Fruit fly (Drosophila melanogaster) whole organism, embryonic: Measurements from ENCODE around the gene CG9316.

Experiments
- CG10431 ChIP-seq: fragments of 200-800 bp; sonication (Bioruptor generic); optimal IDR thresholded peaks from 3 replicates; lab custom pipeline; 2018; ENCODE audit warnings: missing biosample characterization, mild to moderate bottlenecking, missing genetic modification characterization
- CG11723 ChIP-seq: fragments of 200-800 bp; sonication (Bioruptor generic); optimal IDR thresholded peaks from 2 replicates; lab custom pipeline; 2017; ENCODE audit warnings: missing biosample characterization, mild to moderate bottlenecking, missing genetic modification characterization
- CG12104 ChIP-seq: fragments of 200-800 bp; sonication (Bioruptor generic); optimal IDR thresholded peaks from 3 replicates; lab custom pipeline; 2016; ENCODE audit warnings: missing biosample characterization, missing genetic modification characterization
- CG13624 ChIP-seq: fragments of 200-800 bp; sonication (Bioruptor generic); optimal IDR thresholded peaks from 2 replicates; lab custom pipeline; 2016; ENCODE audit warnings: missing biosample characterization, missing genetic modification characterization
- CG14014 ChIP-seq: fragments of 200-800 bp; sonication (Bioruptor generic); IDR thresholded peaks from 2 replicates; pipeline ENCODE4 v1.3.6; 2022; ENCODE audit warnings: missing biosample characterization, missing genetic modification characterization
- CG14441 ChIP-seq: fragments of 200-800 bp; sonication (Bioruptor generic); IDR thresholded peaks from 2 replicates; pipeline ENCODE4 v1.3.6; 2022; ENCODE audit warnings: missing biosample characterization, missing genetic modification characterization
- CG14860 ChIP-seq: fragments of 200-800 bp; sonication (Bioruptor generic); IDR thresholded peaks from 3 replicates; pipeline ENCODE4 v1.3.6; 2022; ENCODE audit warnings: missing biosample characterization, missing genetic modification characterization; ENCODE audit not compliant: partially characterized antibody
- CG18476 ChIP-seq: fragments of 200-800 bp; sonication (Bioruptor generic); optimal IDR thresholded peaks from 2 replicates; lab custom pipeline; 2016; ENCODE audit warnings: missing biosample characterization, mild to moderate bottlenecking, missing genetic modification characterization
- CG2129 ChIP-seq: fragments of 200-800 bp; sonication (Bioruptor generic); IDR thresholded peaks from 2 replicates; pipeline ENCODE4 v1.3.6; 2022; ENCODE audit warnings: missing biosample characterization, missing genetic modification characterization; ENCODE audit not compliant: partially characterized antibody
- CG2199 ChIP-seq: fragments of 200-800 bp; sonication (Bioruptor generic); IDR thresholded peaks from 3 replicates; pipeline ENCODE4 v1.3.6; 2022; ENCODE audit warnings: missing biosample characterization, missing genetic modification characterization
- CG2875 ChIP-seq: fragments of 200-800 bp; sonication (Bioruptor generic); optimal IDR thresholded peaks from 2 replicates; lab custom pipeline; 2017; ENCODE audit warnings: missing biosample characterization, mild to moderate bottlenecking, missing genetic modification characterization, missing genetic modification reagents
- CG3065 ChIP-seq: fragments of 200-800 bp; sonication (Bioruptor generic); optimal IDR thresholded peaks from 2 replicates; lab custom pipeline; 2016; ENCODE audit warnings: missing biosample characterization, missing genetic modification characterization
- CG33557 ChIP-seq: fragments of 200-800 bp; sonication (Bioruptor generic); optimal IDR thresholded peaks from 2 replicates; lab custom pipeline; 2019; ENCODE audit warnings: missing biosample characterization, mild to moderate bottlenecking, missing genetic modification characterization, moderate library complexity
- CG3995 ChIP-seq: fragments of 200-800 bp; sonication (Bioruptor generic); optimal IDR thresholded peaks from 3 replicates; lab custom pipeline; 2016; ENCODE audit warnings: missing biosample characterization, missing genetic modification characterization
- CG43689 ChIP-seq: fragments of 200-800 bp; sonication (Bioruptor generic); IDR thresholded peaks from 2 replicates; pipeline ENCODE4 v1.3.6; 2022; ENCODE audit warnings: missing biosample characterization, missing genetic modification characterization
- CG4707 ChIP-seq: fragments of 200-800 bp; sonication (Bioruptor generic); optimal IDR thresholded peaks from 2 replicates; lab custom pipeline; 2018; ENCODE audit warnings: missing biosample characterization, mild to moderate bottlenecking, missing genetic modification characterization, moderate library complexity
- CG5180 ChIP-seq: fragments of 200-800 bp; sonication (Bioruptor generic); optimal IDR thresholded peaks from 3 replicates; lab custom pipeline; 2017; ENCODE audit warnings: missing biosample characterization, missing genetic modification characterization, mild to moderate bottlenecking, moderate library complexity, missing genetic modification reagents
- CG7372 ChIP-seq: fragments of 200-800 bp; sonication (Bioruptor generic); IDR thresholded peaks from 2 replicates; pipeline ENCODE4 v1.3.6; 2022; ENCODE audit warnings: missing biosample characterization, missing genetic modification characterization
- CG9817 ChIP-seq: fragments of 200-800 bp; sonication (Bioruptor generic); optimal IDR thresholded peaks from 2 replicates; lab custom pipeline; 2018; ENCODE audit warnings: missing biosample characterization, mild to moderate bottlenecking, missing genetic modification characterization, moderate library complexity
- Deaf1 ChIP-seq: fragments of 200-800 bp; optimal IDR thresholded peaks from 3 replicates; lab custom pipeline; 2019; ENCODE audit warnings: missing biosample characterization, mild to moderate bottlenecking, missing genetic modification characterization, moderate library complexity
- Dfd ChIP-seq, 2 experiments: fragments of >200 bp; optimal IDR thresholded peaks; 2 replicates each; lab custom pipeline; 2017; ENCODE audit warnings: missing biosample characterization in 2 of 2, missing genetic modification characterization in 2 of 2
- Mad ChIP-seq: fragments of 200-800 bp; sonication (Bioruptor generic); optimal IDR thresholded peaks from 2 replicates; lab custom pipeline; 2016; ENCODE audit warnings: missing biosample characterization, missing genetic modification characterization
- Med ChIP-seq: fragments of 200-800 bp; sonication (Bioruptor generic); peaks from one replicate; lab custom pipeline; 2016; ENCODE audit warnings: missing biosample characterization, missing genetic modification characterization, mild to moderate bottlenecking, inconsistent platforms, moderate library complexity
- Meics ChIP-seq: fragments of 200-800 bp; sonication (Bioruptor generic); optimal IDR thresholded peaks from 2 replicates; lab custom pipeline; 2017; ENCODE audit warnings: missing biosample characterization, mild to moderate bottlenecking, missing genetic modification characterization
- Poxn ChIP-seq: fragments of 200-800 bp; sonication (Bioruptor generic); IDR thresholded peaks from 2 replicates; pipeline ENCODE4 v1.3.6; 2022; ENCODE audit warnings: missing biosample characterization, missing genetic modification characterization
- Ravus ChIP-seq: fragments of 200-800 bp; sonication (Bioruptor generic); IDR thresholded peaks from 2 replicates; pipeline ENCODE4 v1.3.6; 2022; ENCODE audit warnings: missing biosample characterization, missing genetic modification characterization
- Rfx ChIP-seq: fragments of 200-800 bp; sonication (Bioruptor generic); IDR thresholded peaks from 2 replicates; pipeline ENCODE4 v1.3.6; 2022; ENCODE audit warnings: missing biosample characterization, missing genetic modification characterization
- Scr ChIP-seq: fragments of 200-800 bp; sonication (Bioruptor generic); IDR thresholded peaks from 2 replicates; pipeline ENCODE4 v1.3.6; 2022; ENCODE audit warnings: missing biosample characterization, missing genetic modification characterization; ENCODE audit not compliant: partially characterized antibody
- Taf1 ChIP-seq: fragments of 200-800 bp; sonication (Bioruptor generic); IDR thresholded peaks from 2 replicates; pipeline ENCODE4 v1.3.6; 2022; ENCODE audit warnings: missing biosample characterization, missing genetic modification characterization
- Usf ChIP-seq: fragments of 200-800 bp; sonication (Bioruptor generic); optimal IDR thresholded peaks from 2 replicates; lab custom pipeline; 2017; ENCODE audit warnings: missing genotype, missing biosample characterization, missing genetic modification characterization
- ase ChIP-seq: fragments of 200-800 bp; sonication (Bioruptor generic); IDR thresholded peaks from 3 replicates; pipeline ENCODE4 v1.3.6; 2022; ENCODE audit warnings: missing biosample characterization, missing genetic modification characterization
- ash1 ChIP-seq: fragments of 200-800 bp; sonication (Bioruptor generic); optimal IDR thresholded peaks from 2 replicates; lab custom pipeline; 2018; ENCODE audit warnings: missing biosample characterization, mild to moderate bottlenecking, missing genetic modification characterization
- cas ChIP-seq: fragments of 200-800 bp; sonication (Bioruptor generic); IDR thresholded peaks from 2 replicates; pipeline ENCODE4 v1.3.6; 2022; ENCODE audit warnings: missing biosample characterization, missing genetic modification characterization
- caup ChIP-seq: fragments of 200-800 bp; sonication (Bioruptor generic); optimal IDR thresholded peaks from 3 replicates; lab custom pipeline; 2017; ENCODE audit warnings: missing biosample characterization, mild to moderate bottlenecking, missing genetic modification characterization, moderate library complexity; ENCODE audit not compliant: severe bottlenecking
- chinmo ChIP-seq: fragments of 200-800 bp; sonication (Bioruptor generic); IDR thresholded peaks from 4 replicates; pipeline ENCODE4 v1.3.6; 2022; ENCODE audit warnings: missing biosample characterization, missing genetic modification characterization; ENCODE audit not compliant: partially characterized antibody
- fd3F ChIP-seq: fragments of 200-800 bp; sonication (Bioruptor generic); optimal IDR thresholded peaks from 2 replicates; lab custom pipeline; 2018; ENCODE audit warnings: missing biosample characterization, mild to moderate bottlenecking, missing genetic modification characterization, moderate library complexity
- inv ChIP-seq: fragments of 200-800 bp; sonication (Bioruptor generic); IDR thresholded peaks from 2 replicates; pipeline ENCODE4 v1.3.6; 2022; ENCODE audit warnings: missing biosample characterization, missing genetic modification characterization; ENCODE audit not compliant: partially characterized antibody
- jigr1 ChIP-seq: fragments of 200-800 bp; sonication (Bioruptor generic); IDR thresholded peaks from 3 replicates; pipeline ENCODE4 v1.3.6; 2022; ENCODE audit warnings: missing biosample characterization, missing genetic modification characterization
- kah ChIP-seq: fragments of 200-800 bp; sonication (Bioruptor generic); optimal IDR thresholded peaks from 2 replicates; lab custom pipeline; 2018; ENCODE audit warnings: missing biosample characterization, mild to moderate bottlenecking, missing genetic modification characterization
- lola ChIP-seq, 3 experiments: fragments of >200 bp in 2 of 3; fragments of 200-800 bp in 1 of 3; sonication (Bioruptor generic) in 1 of 3; optimal IDR thresholded peaks; 2 replicates each; lab custom pipeline; 2017 to 2019; ENCODE audit warnings: missing biosample characterization in 3 of 3, missing genetic modification characterization in 3 of 3, mild to moderate bottlenecking in 1 of 3, moderate library complexity in 1 of 3
- nerfin-2 ChIP-seq: fragments of 200-800 bp; sonication (Bioruptor generic); IDR thresholded peaks from 2 replicates; pipeline ENCODE4 v1.3.6; 2022; ENCODE audit warnings: missing biosample characterization, missing genetic modification characterization; ENCODE audit not compliant: partially characterized antibody
- p53 ChIP-seq: fragments of 200-800 bp; sonication (Bioruptor generic); optimal IDR thresholded peaks from 2 replicates; lab custom pipeline; 2016; ENCODE audit warnings: missing biosample characterization, missing genetic modification characterization
- pros ChIP-seq: fragments of 200-800 bp; sonication (Bioruptor generic); optimal IDR thresholded peaks from 3 replicates; lab custom pipeline; 2019; ENCODE audit warnings: missing biosample characterization, mild to moderate bottlenecking, missing genetic modification characterization, moderate library complexity
- shn ChIP-seq: fragments of 200-800 bp; sonication (Bioruptor generic); optimal IDR thresholded peaks from 3 replicates; lab custom pipeline; 2016; ENCODE audit warnings: missing biosample characterization, missing genetic modification characterization
- sim ChIP-seq: fragments of 200-800 bp; sonication (Bioruptor generic); IDR thresholded peaks from 2 replicates; pipeline ENCODE4 v1.3.6; 2022; ENCODE audit warnings: missing biosample characterization, missing genetic modification characterization
- twi ChIP-seq: fragments of 200-800 bp; optimal IDR thresholded peaks from 2 replicates; lab custom pipeline; 2019; ENCODE audit warnings: missing biosample characterization, mild to moderate bottlenecking, missing genetic modification characterization, moderate library complexity
- usp ChIP-seq: fragments of >200 bp; optimal IDR thresholded peaks from 2 replicates; lab custom pipeline; 2017; ENCODE audit warnings: missing biosample characterization, missing genetic modification characterization
- wek ChIP-seq: fragments of 200-800 bp; sonication (Bioruptor generic); optimal IDR thresholded peaks from 3 replicates; lab custom pipeline; 2018; ENCODE audit warnings: missing biosample characterization, mild to moderate bottlenecking, missing genetic modification characterization, moderate library complexity
- zen ChIP-seq: fragments of 200-800 bp; sonication (Bioruptor generic); optimal IDR thresholded peaks from 3 replicates; lab custom pipeline; 2018; ENCODE audit warnings: missing biosample characterization, mild to moderate bottlenecking, missing genetic modification characterization, moderate library complexity
- zfh2 ChIP-seq: fragments of 200-800 bp; sonication (Bioruptor generic); optimal IDR thresholded peaks from 2 replicates; lab custom pipeline; 2016; ENCODE audit warnings: missing biosample characterization, missing genetic modification characterization

The CG9316 gene

DNA sequence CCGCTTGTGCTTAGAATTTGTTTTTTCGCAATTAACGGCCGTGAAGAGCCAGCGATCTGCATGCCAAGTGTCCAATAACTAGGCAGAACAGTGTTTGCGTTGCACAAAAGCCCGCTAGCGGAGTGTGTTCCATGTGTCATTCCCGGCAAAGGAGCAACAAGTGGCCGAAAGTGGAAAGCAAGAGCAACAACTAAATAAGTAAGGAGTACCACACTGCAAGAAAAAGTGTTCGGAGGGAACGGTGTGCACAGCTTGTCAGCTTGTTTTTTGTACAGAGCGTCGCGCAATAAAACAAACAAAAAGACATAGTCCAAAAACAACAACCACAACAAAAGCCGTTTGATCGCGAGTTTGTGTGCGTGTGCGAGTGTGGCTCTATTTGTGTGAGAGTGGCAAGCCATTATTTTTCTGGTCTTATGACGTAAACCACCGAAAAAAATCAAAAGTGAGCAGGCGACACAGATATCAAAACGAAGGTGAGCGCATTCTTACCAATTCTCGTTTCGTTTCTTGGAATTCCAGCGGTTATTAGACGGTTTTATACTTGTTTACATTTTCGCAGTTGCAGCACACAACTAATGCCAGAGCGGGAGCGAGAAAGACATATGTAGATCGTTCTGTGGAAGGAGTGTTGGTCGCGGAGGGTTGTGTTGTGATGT lies 32.0 kb upstream of the CG9316 start (continued):
- no peak for TF ChIP-seq CG2875 (GFP tag; lab: Kevin White, UChicago)
- TF ChIP-seq zfh2 (GFP tag; lab: Kevin White, UChicago) = no peak
- TF ChIP-seq Mad (GFP tag; lab: Kevin White, UChicago) = no peak
- no peak for TF ChIP-seq jigr1 (GFP tag; lab: Robert Waterston, UW)
- TF ChIP-seq CG43689 = no peak
- no peak for TF ChIP-seq CG9817 (tag; lab: Kevin White, UChicago)
- no peak for TF ChIP-seq cas
- peak; percentile 99 for TF ChIP-seq kah (GFP tag; lab: Kevin White, UChicago)
- TF ChIP-seq CG11723 = no peak
- peak; percentile 36 for TF ChIP-seq Rfx
- no peak for TF ChIP-seq lola (GFP tag; optimal IDR thresholded peaks at IDR 0.05; lab: Kevin White, UChicago)
- no peak for TF ChIP-seq wek (GFP tag; lab: Kevin White, UChicago)
- no peak for TF ChIP-seq inv (GFP tag; lab: Robert Waterston, UW)
- TF ChIP-seq CG33557 (GFP tag; lab: Kevin White, UChicago) = no peak
- no peak for TF ChIP-seq zen (tag; lab: Kevin White, UChicago)
- no peak for TF ChIP-seq CG3995 (GFP tag; lab: Kevin White, UChicago)
- no peak for TF ChIP-seq nerfin-2 (GFP tag; lab: Robert Waterston, UW)
- no peak for TF ChIP-seq Taf1 (GFP tag; lab: Robert Waterston, UW)
- no peak for TF ChIP-seq CG10431 (GFP tag; lab: Kevin White, UChicago)
- TF ChIP-seq Meics (GFP tag; lab: Kevin White, UChicago) = no peak
- TF ChIP-seq CG18476 = no peak
- TF ChIP-seq twi = no peak
- TF ChIP-seq Usf (GFP tag; lab: Kevin White, UChicago) = no peak
- TF ChIP-seq Poxn (GFP tag; lab: Robert Waterston, UW) = no peak
- peak; percentile 50 for TF ChIP-seq pros
- no peak for TF ChIP-seq CG14441 (GFP tag; lab: Robert Waterston, UW)
- TF ChIP-seq ase (GFP tag; lab: Robert Waterston, UW) = no peak
- TF ChIP-seq ash1 (GFP tag; lab: Kevin White, UChicago) = no peak
- TF ChIP-seq CG5180 (GFP tag; lab: Kevin White, UChicago) = no peak
- no peak for TF ChIP-seq CG7372 (GFP tag; lab: Robert Waterston, UW)
- no peak for TF ChIP-seq CG14860 (GFP tag; lab: Robert Waterston, UW)
- no peak for TF ChIP-seq p53 (GFP tag; lab: Kevin White, UChicago)
- TF ChIP-seq Deaf1 (tag; lab: Kevin White, UChicago) = no peak
- peak; percentile 89; the same call in 3 of the 4 replicates for TF ChIP-seq chinmo (GFP tag; lab: Robert Waterston, UW)
- no peak for TF ChIP-seq CG2199 (GFP tag; lab: Robert Waterston, UW)
- TF ChIP-seq CG14014 (GFP tag; lab: Robert Waterston, UW) = no peak
- no peak for TF ChIP-seq Ravus (GFP tag; lab: Robert Waterston, UW)
- TF ChIP-seq Dfd (GFP tag; optimal IDR thresholded peaks at IDR 0.05; lab: Kevin White, UChicago) = no peak
- TF ChIP-seq CG4707 (GFP tag; lab: Kevin White, UChicago) = no peak
- TF ChIP-seq CG2129 = no peak
- TF ChIP-seq Med = peak; percentile 86
- no peak for TF ChIP-seq CG12104 (GFP tag; lab: Kevin White, UChicago)
- TF ChIP-seq usp (GFP tag; lab: Kevin White, UChicago) = no peak
- no peak for TF ChIP-seq Scr (GFP tag; lab: Robert Waterston, UW)
- no peak for TF ChIP-seq fd3F
- no peak for TF ChIP-seq CG13624 (GFP tag; lab: Kevin White, UChicago)
- no peak for TF ChIP-seq caup
- no peak for TF ChIP-seq shn
- TF ChIP-seq sim (GFP tag; lab: Robert Waterston, UW) = no peak
- TF ChIP-seq CG3065 = no peak
